Worm (Caenorhabditis elegans) whole organism, L4 larva: ENCODE measurements around the gene ceh-88.

Source experiments
- aly-2 ChIP-seq: sonication (generic microtip); optimal IDR thresholded peaks from 2 replicates; lab custom pipeline; 2018; ENCODE audit warnings: missing biosample characterization, missing genetic modification characterization
- jun-1 ChIP-seq: fragments of 150-350 bp; optimal IDR thresholded peaks from 2 replicates; lab custom pipeline; 2014; ENCODE audit warnings: missing biosample characterization, missing genetic modification reagents, missing genetic modification characterization
- lin-39 ChIP-seq: fragments of 150-350 bp; optimal IDR thresholded peaks from 2 replicates; lab custom pipeline; 2014; ENCODE audit warnings: missing biosample characterization, missing genetic modification reagents, missing genetic modification characterization
- nhr-11 ChIP-seq: fragments of 150-350 bp; optimal IDR thresholded peaks from 2 replicates; lab custom pipeline; 2014; ENCODE audit warnings: missing biosample characterization, missing genetic modification characterization
- nhr-25 ChIP-seq: sonication (generic microtip); optimal IDR thresholded peaks from 2 replicates; lab custom pipeline; 2017; ENCODE audit warnings: missing genetic modification characterization, mild to moderate bottlenecking, missing compliant biosample characterization, antibody characterized with exemption, moderate library complexity, borderline replicate concordance; ENCODE audit not compliant: insufficient read depth
- nhr-41 ChIP-seq: fragments of 200-800 bp; sonication (Bioruptor generic); IDR thresholded peaks from 2 replicates; pipeline ENCODE4 v1.3.6; 2022; ENCODE audit warnings: missing genetic modification reagents, missing genetic modification characterization, missing compliant biosample characterization
- pqm-1 ChIP-seq: sonication (generic microtip); optimal IDR thresholded peaks from 2 replicates; lab custom pipeline; 2017; ENCODE audit warnings: missing biosample characterization, missing genetic modification characterization
- snpc-4 ChIP-seq: fragments of 150-350 bp; optimal IDR thresholded peaks from 2 replicates; lab custom pipeline; 2014; ENCODE audit warnings: missing biosample characterization, missing genetic modification characterization
- spr-1 ChIP-seq: sonication (generic microtip); optimal IDR thresholded peaks from 2 replicates; lab custom pipeline; 2016; ENCODE audit warnings: mild to moderate bottlenecking, missing genetic modification characterization, missing compliant biosample characterization
- unc-39 ChIP-seq: sonication (generic microtip); optimal IDR thresholded peaks from 2 replicates; lab custom pipeline; 2017; ENCODE audit warnings: missing biosample characterization, missing genetic modification characterization
- ztf-7 ChIP-seq: fragments of 150-350 bp; optimal IDR thresholded peaks from 2 replicates; lab custom pipeline; 2014; ENCODE audit warnings: missing biosample characterization, missing genetic modification characterization

DNA sequence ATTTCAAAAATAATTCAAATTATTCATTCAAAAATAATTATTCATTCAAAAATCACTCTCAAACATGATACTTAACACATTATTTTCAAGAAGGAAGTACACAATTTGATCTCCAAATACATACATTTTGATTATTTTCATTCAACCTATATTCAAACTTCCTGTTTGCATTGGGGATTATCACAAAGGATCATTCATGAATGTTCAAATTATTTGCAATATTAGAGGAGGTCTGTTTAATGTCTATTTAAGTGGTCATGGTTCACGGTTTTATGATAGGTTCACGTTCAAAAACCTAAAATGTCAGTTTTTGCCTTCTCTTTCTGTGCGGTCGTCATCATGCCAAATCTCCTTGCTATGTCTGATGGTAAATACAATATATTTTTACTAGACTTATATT, 32.2 kb downstream of the ceh-88 start, which contains the start of gene clec-202:
- TF ChIP-seq ztf-7 (tag; lab: Kevin White, UChicago) (no peak), pqm-1 (tag; lab: Kevin White, UChicago) (no peak), lin-39 (no peak), snpc-4 (tag; lab: Kevin White, UChicago) (no peak), nhr-41 (GFP tag; lab: Robert Waterston, UW) (no peak), spr-1 (tag; lab: Kevin White, UChicago) (no peak), nhr-25 (tag; lab: Kevin White, UChicago) (no peak), aly-2 (tag; lab: Kevin White, UChicago) (no peak), unc-39 (tag; lab: Kevin White, UChicago) (no peak), jun-1 (tag; lab: Kevin White, UChicago) (no peak), nhr-11 (tag; lab: Kevin White, UChicago) (no peak)
